Worm (Caenorhabditis elegans): ENCODE data around the gene srv-8.

- TF ChIP-seq him-1 (tag; optimal IDR thresholded peaks at IDR 0.05) = peak; percentile 70
- TF ChIP-seq dao-5 (tag; optimal IDR thresholded peaks at IDR 0.05) = no peak
Observed at ce11 chrV:13396426-13396825, 24.1 kb downstream of the srv-8 start.
